Worm (Caenorhabditis elegans): ENCODE data around the gene F21A3.2.

The F21A3.2 gene

ce11 chrV:15484537-15484936 lies 49.2 kb downstream of the F21A3.2 start, which contains the start of gene C06B8.3:
C06B8.3 (minus strand) TSS chrV:15484637.
- no peak for TF ChIP-seq ceh-9 (tag; optimal IDR thresholded peaks at IDR 0.05)
- no peak for TF ChIP-seq mdl-1 (tag; optimal IDR thresholded peaks at IDR 0.05)
- TF ChIP-seq ceh-16 (tag; optimal IDR thresholded peaks at IDR 0.05) = no peak
- TF ChIP-seq nhr-76 (tag; optimal IDR thresholded peaks at IDR 0.05) = no peak
- no peak for TF ChIP-seq nfya-1 (tag; optimal IDR thresholded peaks at IDR 0.05; ENCODE audit: insufficient read depth)
- no peak for TF ChIP-seq elt-1 (tag; optimal IDR thresholded peaks at IDR 0.05)
- TF ChIP-seq fkh-10 (GFP tag; optimal IDR thresholded peaks at IDR 0.05) = no peak
- TF ChIP-seq mml-1 (tag; optimal IDR thresholded peaks at IDR 0.05) = no peak
- TF ChIP-seq ztf-11 (tag; optimal IDR thresholded peaks at IDR 0.05) = no peak
- no peak for TF ChIP-seq unc-39 (tag; optimal IDR thresholded peaks at IDR 0.05)
- TF ChIP-seq ztf-4 (tag; optimal IDR thresholded peaks at IDR 0.05) = no peak
- TF ChIP-seq nhr-11 (tag; optimal IDR thresholded peaks at IDR 0.05) = no peak
- no peak for TF ChIP-seq hmg-11 (tag; optimal IDR thresholded peaks at IDR 0.05)
- TF ChIP-seq nhr-237 (tag; optimal IDR thresholded peaks at IDR 0.05) = no peak
- no peak for TF ChIP-seq zag-1 (tag; optimal IDR thresholded peaks at IDR 0.05)
- no peak for TF ChIP-seq nhr-12 (tag; optimal IDR thresholded peaks at IDR 0.05)
- no peak for TF ChIP-seq elt-3 (tag; optimal IDR thresholded peaks at IDR 0.05)

All from whole organism, L3 larva.